Worm (Caenorhabditis elegans): ENCODE data around the gene ZK856.16.

ce11 chrV:10160954-10161353, 44.4 kb downstream of the ZK856.16 start, which contains the start of gene C51E3.10:
- no peak for TF ChIP-seq ztf-11 (tag; optimal IDR thresholded peaks at IDR 0.05)
- TF ChIP-seq nfya-1 (tag; optimal IDR thresholded peaks at IDR 0.05; ENCODE audit: insufficient read depth) = no peak
- TF ChIP-seq lin-39 (tag; optimal IDR thresholded peaks at IDR 0.05) = no peak
- no peak for TF ChIP-seq lsy-12 (tag; optimal IDR thresholded peaks at IDR 0.05)
